Worm (Caenorhabditis elegans) whole organism, L1 larva: ENCODE measurements around the gene T04A8.7.
A peak's percentile ranks its signal among the peaks of the same experiment; 100 is the strongest.

Experiments
- Y116A8C.19 ChIP-seq: sonication (generic microtip); optimal IDR thresholded peaks from 2 replicates; lab custom pipeline; 2016; ENCODE audit warnings: missing compliant biosample characterization, missing genetic modification characterization, borderline replicate concordance
- aly-2 ChIP-seq: fragments of 150-350 bp; optimal IDR thresholded peaks from 2 replicates; lab custom pipeline; 2014; ENCODE audit warnings: missing biosample characterization, missing genetic modification characterization
- blmp-1 ChIP-seq: fragments of 150-350 bp; optimal IDR thresholded peaks from 2 replicates; lab custom pipeline; 2014; ENCODE audit warnings: missing biosample characterization, missing genetic modification characterization
- ceh-63 ChIP-seq: fragments of 200-800 bp; sonication (Bioruptor generic); optimal IDR thresholded peaks from 2 replicates; lab custom pipeline; 2018; ENCODE audit warnings: mild to moderate bottlenecking, missing genetic modification characterization, missing compliant biosample characterization
- ceh-8 ChIP-seq: fragments of 200-800 bp; sonication (Bioruptor generic); optimal IDR thresholded peaks from 2 replicates; lab custom pipeline; 2018; ENCODE audit warnings: mild to moderate bottlenecking, missing genetic modification characterization, moderate library complexity, missing compliant biosample characterization
- ceh-82 ChIP-seq, 3 experiments: fragments of 150-350 bp in 1 of 3; sonication (generic microtip) in 2 of 3; optimal IDR thresholded peaks; 2 replicates each; lab custom pipeline; 2014 to 2017; ENCODE audit warnings: missing biosample characterization in 3 of 3, missing genetic modification characterization in 3 of 3
- ceh-90 ChIP-seq: sonication (generic microtip); optimal IDR thresholded peaks from 2 replicates; lab custom pipeline; 2016; ENCODE audit warnings: missing genetic modification characterization, missing compliant biosample characterization
- dpl-1 ChIP-seq, 3 experiments: fragments of 150-350 bp in 2 of 3; sonication (generic microtip) in 1 of 3; optimal IDR thresholded peaks; 2 replicates each; lab custom pipeline; 2014 to 2017; ENCODE audit warnings: missing biosample characterization in 3 of 3, missing genetic modification characterization in 3 of 3, missing genetic modification reagents in 3 of 3
- efl-1 ChIP-seq, 4 experiments: fragments of 150-350 bp; optimal IDR thresholded peaks in 3 of 4; peaks in 1 of 4; 1 replicate in 1 of 4; 2 replicates in 3 of 4; lab custom pipeline; 2014; ENCODE audit warnings: missing biosample characterization in 2 of 4, missing genetic modification characterization in 2 of 4, missing genetic modification reagents in 2 of 4
- efl-3 ChIP-seq: fragments of 200-800 bp; sonication (Bioruptor generic); optimal IDR thresholded peaks from 2 replicates; lab custom pipeline; 2018; ENCODE audit warnings: mild to moderate bottlenecking, missing genetic modification characterization, missing compliant biosample characterization
- egl-27 ChIP-seq, 2 experiments: fragments of 150-350 bp in 1 of 2; sonication (generic microtip); optimal IDR thresholded peaks; 3 replicates each; lab custom pipeline; 2017 to 2018; ENCODE audit warnings: missing biosample characterization in 2 of 2, missing genetic modification characterization in 2 of 2, missing genetic modification reagents in 2 of 2
- elt-2 ChIP-seq: sonication (generic microtip); optimal IDR thresholded peaks from 2 replicates; lab custom pipeline; 2016; ENCODE audit warnings: missing genetic modification characterization, mild to moderate bottlenecking, inconsistent platforms, missing compliant biosample characterization, missing genetic modification reagents
- elt-3 ChIP-seq, 6 experiments: fragments of 150-350 bp in 1 of 6; sonication (generic microtip); optimal IDR thresholded peaks; 2 replicates each; lab custom pipeline; 2017 to 2018; ENCODE audit warnings: missing biosample characterization in 6 of 6, missing genetic modification characterization in 6 of 6, inconsistent platforms in 1 of 6
- fkh-8 ChIP-seq: sonication (generic microtip); optimal IDR thresholded peaks from 2 replicates; lab custom pipeline; 2016; ENCODE audit warnings: mild to moderate bottlenecking, missing genetic modification characterization, missing compliant biosample characterization
- irx-1 ChIP-seq: sonication (generic microtip); optimal IDR thresholded peaks from 2 replicates; lab custom pipeline; 2016; ENCODE audit warnings: missing genetic modification characterization, missing compliant biosample characterization
- isw-1 ChIP-seq: fragments of 200-800 bp; sonication (Bioruptor generic); IDR thresholded peaks from 2 replicates; pipeline ENCODE4 v1.3.6; 2022; ENCODE audit warnings: missing genetic modification characterization, missing compliant biosample characterization
- jun-1 ChIP-seq: fragments of 150-350 bp; optimal IDR thresholded peaks from 2 replicates; lab custom pipeline; 2014; ENCODE audit warnings: missing biosample characterization, missing genetic modification reagents, missing genetic modification characterization
- lin-15B ChIP-seq: fragments of 150-350 bp; sonication (generic microtip); optimal IDR thresholded peaks from 3 replicates; lab custom pipeline; 2014; ENCODE audit warnings: missing biosample characterization, missing genetic modification characterization
- lin-35 ChIP-seq, 2 experiments: fragments of 150-350 bp; optimal IDR thresholded peaks; 2 replicates each; lab custom pipeline; 2014; ENCODE audit warnings: missing biosample characterization in 2 of 2, missing genetic modification characterization in 2 of 2, missing genetic modification reagents in 2 of 2
- lsy-2 ChIP-seq, 2 experiments: fragments of 150-350 bp; optimal IDR thresholded peaks; 2 replicates each; lab custom pipeline; 2014; ENCODE audit warnings: missing biosample characterization in 2 of 2, missing genetic modification characterization in 2 of 2
- mab-9 ChIP-seq: fragments of 200-800 bp; sonication (Bioruptor generic); IDR thresholded peaks from 2 replicates; pipeline ENCODE4 v1.3.6; 2022; ENCODE audit warnings: missing genetic modification reagents, missing genetic modification characterization, missing compliant biosample characterization
- mep-1 ChIP-seq: fragments of 150-350 bp; optimal IDR thresholded peaks from 2 replicates; lab custom pipeline; 2014; ENCODE audit warnings: missing biosample characterization, missing genetic modification characterization
- nhr-12 ChIP-seq: sonication (generic microtip); optimal IDR thresholded peaks from 2 replicates; lab custom pipeline; 2017; ENCODE audit warnings: missing biosample characterization, missing genetic modification characterization
- nhr-19 ChIP-seq: fragments of 200-800 bp; sonication (Bioruptor generic); conservative IDR thresholded peaks from 2 replicates; pipeline ENCODE4 v1.3.6; 2022; ENCODE audit warnings: missing genetic modification characterization, missing compliant biosample characterization
- nhr-237 ChIP-seq: fragments of 150-350 bp; optimal IDR thresholded peaks from 2 replicates; lab custom pipeline; 2014; ENCODE audit warnings: missing biosample characterization, missing genetic modification characterization
- nhr-47 ChIP-seq: sonication (generic microtip); optimal IDR thresholded peaks from 2 replicates; lab custom pipeline; 2016; ENCODE audit warnings: mild to moderate bottlenecking, missing genetic modification characterization, moderate library complexity, missing compliant biosample characterization
- nhr-71 ChIP-seq: sonication (generic microtip); optimal IDR thresholded peaks from 2 replicates; lab custom pipeline; 2016; ENCODE audit warnings: mild to moderate bottlenecking, missing genetic modification characterization, moderate library complexity, missing compliant biosample characterization
- nhr-84 ChIP-seq: sonication (generic microtip); optimal IDR thresholded peaks from 2 replicates; lab custom pipeline; 2017; ENCODE audit warnings: missing biosample characterization, missing genetic modification characterization
- nhr-85 ChIP-seq: sonication (generic microtip); peaks from one replicate; lab custom pipeline; 2016; ENCODE audit warnings: missing genetic modification characterization, inconsistent platforms, missing compliant biosample characterization
- pax-3 ChIP-seq: fragments of 200-800 bp; sonication (Bioruptor generic); optimal IDR thresholded peaks from 2 replicates; lab custom pipeline; 2018; ENCODE audit warnings: mild to moderate bottlenecking, missing genetic modification characterization, moderate library complexity, missing compliant biosample characterization
- pqm-1 ChIP-seq: sonication (generic microtip); optimal IDR thresholded peaks from 3 replicates; lab custom pipeline; 2017; ENCODE audit warnings: missing biosample characterization, missing genetic modification characterization
- rnt-1 ChIP-seq: sonication (generic microtip); optimal IDR thresholded peaks from 2 replicates; lab custom pipeline; 2016; ENCODE audit warnings: mild to moderate bottlenecking, missing genetic modification characterization, moderate library complexity, missing compliant biosample characterization
- skn-1 ChIP-seq: fragments of 150-350 bp; optimal IDR thresholded peaks from 2 replicates; lab custom pipeline; 2014; ENCODE audit warnings: missing biosample characterization, missing genetic modification characterization
- snu-23 ChIP-seq: sonication (generic microtip); optimal IDR thresholded peaks from 2 replicates; lab custom pipeline; 2016; ENCODE audit warnings: missing genetic modification characterization, missing compliant biosample characterization
- sup-37 ChIP-seq: fragments of 200-800 bp; sonication (Bioruptor generic); optimal IDR thresholded peaks from 2 replicates; lab custom pipeline; 2018; ENCODE audit warnings: mild to moderate bottlenecking, missing genetic modification characterization, missing compliant biosample characterization
- swsn-7 ChIP-seq: sonication (generic microtip); optimal IDR thresholded peaks from 2 replicates; lab custom pipeline; 2016; ENCODE audit warnings: missing genetic modification characterization, missing compliant biosample characterization
- tlp-1 ChIP-seq: fragments of 150-350 bp; optimal IDR thresholded peaks from 2 replicates; lab custom pipeline; 2014; ENCODE audit warnings: missing biosample characterization, missing genetic modification characterization
- unc-130 ChIP-seq: fragments of 150-350 bp; optimal IDR thresholded peaks from 2 replicates; lab custom pipeline; 2017; ENCODE audit warnings: missing biosample characterization, missing genetic modification characterization, inconsistent platforms
- unc-30 ChIP-seq: sonication (generic microtip); optimal IDR thresholded peaks from 2 replicates; lab custom pipeline; 2017; ENCODE audit warnings: missing biosample characterization, missing genetic modification characterization
- unc-62 ChIP-seq: fragments of 150-350 bp; optimal IDR thresholded peaks from 2 replicates; lab custom pipeline; 2014; ENCODE audit warnings: missing biosample characterization, missing genetic modification reagents, missing genetic modification characterization
- unc-98 ChIP-seq: fragments of 200-800 bp; sonication (Bioruptor generic); IDR thresholded peaks from 2 replicates; pipeline ENCODE4 v1.3.6; 2022; ENCODE audit warnings: missing genetic modification characterization, missing compliant biosample characterization
- zip-4 ChIP-seq: fragments of 200-800 bp; sonication (Bioruptor generic); optimal IDR thresholded peaks from 2 replicates; lab custom pipeline; 2018; ENCODE audit warnings: mild to moderate bottlenecking, missing genetic modification characterization, moderate library complexity, missing compliant biosample characterization

The T04A8.7 gene

ce11 chrIII:4649811-4650544 is 45.2 kb upstream of the T04A8.7 start, which contains the start of gene ppm-2 (continued):
- no peak for TF ChIP-seq ceh-8 (GFP tag; lab: Kevin White, UChicago)

ce11 chrIII:4653374-4653773 is 41.8 kb upstream of the T04A8.7 start:
- no peak for TF ChIP-seq unc-130 (tag; lab: Kevin White, UChicago)
- TF ChIP-seq nhr-19 (GFP tag; lab: Robert Waterston, UW) = no peak
- no peak for TF ChIP-seq snu-23 (GFP tag; lab: Kevin White, UChicago)
- TF ChIP-seq efl-3 (GFP tag; lab: Kevin White, UChicago) = no peak
- no peak for TF ChIP-seq pqm-1
- TF ChIP-seq ceh-90 (tag; lab: Kevin White, UChicago) = no peak
- no peak for TF ChIP-seq lsy-2 (tag; optimal IDR thresholded peaks at IDR 0.05; lab: Kevin White, UChicago)
- TF ChIP-seq ceh-82 (tag; optimal IDR thresholded peaks at IDR 0.05; lab: Kevin White, UChicago) = no peak
- TF ChIP-seq unc-30 (tag; lab: Kevin White, UChicago) = no peak
- TF ChIP-seq Y116A8C.19 (tag; lab: Kevin White, UChicago) = no peak
- no peak for TF ChIP-seq lin-15B (tag; lab: Kevin White, UChicago)
- no peak for TF ChIP-seq blmp-1 (tag; lab: Kevin White, UChicago)
- TF ChIP-seq sup-37 (GFP tag; lab: Kevin White, UChicago) = no peak
- TF ChIP-seq, all 84 proteins: peak for 0

ce11 chrIII:4653912-4654311 is 41.2 kb upstream of the T04A8.7 start:
- TF ChIP-seq ceh-63 (GFP tag; lab: Kevin White, UChicago) (no peak), unc-62 (GFP tag; lab: Kevin White, UChicago) (no peak), nhr-237 (tag; lab: Kevin White, UChicago) (no peak), nhr-71 (tag; lab: Kevin White, UChicago) (no peak), unc-130 (tag; lab: Kevin White, UChicago) (no peak), ceh-8 (GFP tag; lab: Kevin White, UChicago) (no peak), ceh-90 (tag; lab: Kevin White, UChicago) (no peak), elt-2 (tag; lab: Kevin White, UChicago) (peak; percentile 0), jun-1 (tag; lab: Kevin White, UChicago) (no peak), aly-2 (tag; lab: Kevin White, UChicago) (no peak), elt-3 (tag; optimal IDR thresholded peaks at IDR 0.05; lab: Kevin White, UChicago) (no peak), fkh-8 (no peak), nhr-85 (tag; lab: Kevin White, UChicago) (peak; percentile 47), zip-4 (GFP tag; lab: Kevin White, UChicago) (no peak), skn-1 (tag; lab: Kevin White, UChicago) (no peak)

- TF ChIP-seq unc-30 (tag; lab: Kevin White, UChicago) = no peak
- TF ChIP-seq efl-1 (optimal IDR thresholded peaks at IDR 0.05; lab: Kevin White, UChicago) = no peak
- TF ChIP-seq efl-1 (GFP tag; optimal IDR thresholded peaks at IDR 0.05 in 1 of 2; lab: Kevin White, UChicago) = no peak
- no peak for TF ChIP-seq skn-1 (tag; lab: Kevin White, UChicago)
Measured at ce11 chrIII:4655402-4655801, 39.8 kb upstream of the T04A8.7 start, which contains the start of gene T23F11.2. T23F11.2 (minus strand) TSS chrIII:4655502.

ce11 chrIII:4656415-4656814 is 38.7 kb upstream of the T04A8.7 start:
- no peak for TF ChIP-seq nhr-237 (tag; lab: Kevin White, UChicago)
- peak; percentile 25 for TF ChIP-seq ceh-63 (GFP tag; lab: Kevin White, UChicago)
- peak; percentile 67 for TF ChIP-seq nhr-47 (tag; lab: Kevin White, UChicago)
- no peak for TF ChIP-seq tlp-1 (tag; lab: Kevin White, UChicago)
- peak in 1 of 3 experiments; percentile 8 for TF ChIP-seq dpl-1 (GFP tag; optimal IDR thresholded peaks at IDR 0.05; lab: Kevin White, UChicago)
- no peak for TF ChIP-seq unc-98
- TF ChIP-seq nhr-84 (tag; lab: Kevin White, UChicago) = no peak
- TF ChIP-seq lin-35 (GFP tag; optimal IDR thresholded peaks at IDR 0.05; lab: Kevin White, UChicago) = peak in 1 of 2 experiments; percentile 53
- peak; percentile 51 to 67 (median 53) for TF ChIP-seq ceh-82 (tag; optimal IDR thresholded peaks at IDR 0.05; lab: Kevin White, UChicago)
- TF ChIP-seq swsn-7 (tag; lab: Kevin White, UChicago) = peak; percentile 53
- peak; percentile 41 for TF ChIP-seq mep-1
- TF ChIP-seq irx-1 (tag; lab: Kevin White, UChicago) = peak; percentile 35
- TF ChIP-seq rnt-1 (tag; lab: Kevin White, UChicago) = peak; percentile 13
- 0 out of 2 replicates have a peak, but pooled peaks have one; percentile 8 for TF ChIP-seq mab-9 (GFP tag; lab: Robert Waterston, UW)
- TF ChIP-seq egl-27 (tag; optimal IDR thresholded peaks at IDR 0.05; lab: Kevin White, UChicago) = no peak
- TF ChIP-seq pax-3 (tag; lab: Kevin White, UChicago) = peak; percentile 36
- peak; percentile 36 for TF ChIP-seq isw-1 (GFP tag; lab: Robert Waterston, UW)
- 0 out of 2 replicates have a peak, but pooled peaks have one; percentile 3 for TF ChIP-seq nhr-19 (GFP tag; lab: Robert Waterston, UW)
- no peak for TF ChIP-seq nhr-12 (tag; lab: Kevin White, UChicago)
